Fruit fly (Drosophila melanogaster) whole organism, pupa: ENCODE results near the gene CG11726.

ENCODE experiments used
- CG10348 ChIP-seq: fragments of 200-800 bp; sonication (Bioruptor generic); IDR thresholded peaks from 2 replicates; pipeline ENCODE4 v1.3.6; 2022; ENCODE audit warnings: missing biosample characterization, missing genetic modification characterization
- CG12605 ChIP-seq: fragments of 200-800 bp; sonication (Bioruptor generic); IDR thresholded peaks from 2 replicates; pipeline ENCODE4 v1.3.6; 2022; ENCODE audit warnings: missing biosample characterization, missing genetic modification characterization
- CG13204 ChIP-seq: fragments of 200-800 bp; sonication (Bioruptor generic); optimal IDR thresholded peaks from 2 replicates; lab custom pipeline; 2018; ENCODE audit warnings: missing biosample characterization, mild to moderate bottlenecking, missing genetic modification characterization, moderate library complexity
- CG14655 ChIP-seq: fragments of 200-800 bp; sonication (Bioruptor generic); optimal IDR thresholded peaks from 3 replicates; lab custom pipeline; 2017; ENCODE audit warnings: mild to moderate bottlenecking, missing biosample characterization, missing genetic modification reagents, missing genetic modification characterization
- CG15710 ChIP-seq: fragments of 200-800 bp; sonication (Bioruptor generic); optimal IDR thresholded peaks from 2 replicates; lab custom pipeline; 2018; ENCODE audit warnings: missing biosample characterization, mild to moderate bottlenecking, missing genetic modification characterization, moderate library complexity
- CG17806 ChIP-seq: fragments of 200-800 bp; sonication (Bioruptor generic); optimal IDR thresholded peaks from 2 replicates; lab custom pipeline; 2018; ENCODE audit warnings: missing biosample characterization, mild to moderate bottlenecking, missing genetic modification characterization, moderate library complexity
- CG32121 ChIP-seq: fragments of 200-800 bp; sonication (Bioruptor generic); IDR thresholded peaks from 2 replicates; pipeline ENCODE4 v1.3.6; 2022; ENCODE audit warnings: missing biosample characterization, missing genetic modification characterization
- CG34367 ChIP-seq: fragments of 200-800 bp; sonication (Bioruptor generic); optimal IDR thresholded peaks from 2 replicates; lab custom pipeline; 2018; ENCODE audit warnings: missing biosample characterization, mild to moderate bottlenecking, missing genetic modification characterization
- CG4496 ChIP-seq: fragments of 200-800 bp; sonication (Bioruptor generic); IDR thresholded peaks from 3 replicates; pipeline ENCODE4 v1.3.6; 2022; ENCODE audit warnings: missing biosample characterization, missing genetic modification characterization
- CG8159 ChIP-seq: fragments of 200-800 bp; sonication (Bioruptor generic); optimal IDR thresholded peaks from 3 replicates; lab custom pipeline; 2018; ENCODE audit warnings: missing biosample characterization, mild to moderate bottlenecking, missing genetic modification characterization, moderate library complexity
- CG8301 ChIP-seq: fragments of 200-800 bp; sonication (Bioruptor generic); optimal IDR thresholded peaks from 2 replicates; lab custom pipeline; 2018; ENCODE audit warnings: missing biosample characterization, mild to moderate bottlenecking, missing genetic modification characterization
- CG9948 ChIP-seq: fragments of 200-800 bp; sonication (Bioruptor generic); optimal IDR thresholded peaks from 2 replicates; lab custom pipeline; 2018; ENCODE audit warnings: missing biosample characterization, mild to moderate bottlenecking, missing genetic modification characterization, moderate library complexity
- D1 ChIP-seq: fragments of 200-800 bp; sonication (Bioruptor generic); optimal IDR thresholded peaks from 2 replicates; lab custom pipeline; 2018; ENCODE audit warnings: missing biosample characterization, mild to moderate bottlenecking, missing genetic modification characterization, moderate library complexity
- EcR ChIP-seq: fragments of 200-800 bp; sonication (Bioruptor generic); optimal IDR thresholded peaks from 3 replicates; lab custom pipeline; 2019; ENCODE audit warnings: missing biosample characterization, missing genetic modification characterization, mild to moderate bottlenecking, moderate library complexity, missing genetic modification reagents
- Ets98B ChIP-seq: fragments of 200-800 bp; sonication (Bioruptor generic); IDR thresholded peaks from 2 replicates; pipeline ENCODE4 v1.3.6; 2022; ENCODE audit warnings: missing biosample characterization, missing genetic modification characterization
- Pif1A ChIP-seq: fragments of 200-800 bp; sonication (Bioruptor generic); optimal IDR thresholded peaks from 3 replicates; lab custom pipeline; 2016; ENCODE audit warnings: missing biosample characterization, missing genetic modification characterization
- Pif1B ChIP-seq: fragments of 200-800 bp; sonication (Bioruptor generic); optimal IDR thresholded peaks from 3 replicates; lab custom pipeline; 2016; ENCODE audit warnings: missing biosample characterization, missing genetic modification characterization
- Snoo ChIP-seq: fragments of 200-800 bp; sonication (Bioruptor generic); optimal IDR thresholded peaks from 3 replicates; lab custom pipeline; 2017; ENCODE audit warnings: missing biosample characterization, mild to moderate bottlenecking, missing genetic modification characterization, inconsistent platforms
- fd96Ca ChIP-seq: fragments of 200-800 bp; sonication (Bioruptor generic); IDR thresholded peaks from 3 replicates; pipeline ENCODE4 v1.3.6; 2022; ENCODE audit warnings: missing biosample characterization, missing genetic modification characterization
- gl ChIP-seq: fragments of 200-800 bp; sonication (Bioruptor generic); optimal IDR thresholded peaks from 2 replicates; lab custom pipeline; 2018; ENCODE audit warnings: missing biosample characterization, mild to moderate bottlenecking, missing genetic modification characterization
- rn ChIP-seq: fragments of 200-800 bp; sonication (Bioruptor generic); IDR thresholded peaks from 2 replicates; pipeline ENCODE4 v1.3.6; 2022; ENCODE audit warnings: missing biosample characterization, missing genetic modification characterization

The CG11726 gene

DNA sequence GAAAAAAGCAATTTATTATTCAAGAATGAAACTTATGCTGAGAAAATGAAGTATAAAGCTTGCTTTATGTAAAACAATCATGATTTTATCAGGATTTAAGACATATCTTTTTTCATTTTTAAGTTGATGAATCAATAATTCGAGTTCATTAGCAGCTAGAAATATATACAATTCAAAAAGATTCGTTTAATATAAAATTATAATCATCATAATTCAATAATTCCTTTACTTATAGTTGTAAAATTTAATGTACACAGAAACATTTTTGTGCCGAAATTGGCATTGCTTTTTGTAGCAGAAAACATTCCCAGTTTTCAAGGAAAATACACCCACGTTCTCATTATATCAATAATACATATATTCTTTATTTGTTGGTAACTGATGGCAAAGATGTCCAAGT is at the start of gene CG11726:
Gene CG11726 (plus strand): TSS at position 301 of the 400 bp plus-strand sequence.
- TF ChIP-seq Snoo (tag; lab: Kevin White, UChicago) (no peak), CG34367 (tag; lab: Kevin White, UChicago) (no peak), D1 (no peak), CG15710 (no peak), CG12605 (GFP tag; lab: Robert Waterston, UW) (no peak), CG9948 (tag; lab: Kevin White, UChicago) (no peak), CG8301 (tag; lab: Kevin White, UChicago) (no peak), CG8159 (tag; lab: Kevin White, UChicago) (no peak), gl (tag; lab: Kevin White, UChicago) (no peak), CG17806 (no peak), CG13204 (GFP tag; lab: Kevin White, UChicago) (no peak), Pif1A (GFP tag; lab: Kevin White, UChicago) (no peak), Pif1B (GFP tag; lab: Kevin White, UChicago) (no peak), Ets98B (GFP tag; lab: Robert Waterston, UW) (no peak)

DNA sequence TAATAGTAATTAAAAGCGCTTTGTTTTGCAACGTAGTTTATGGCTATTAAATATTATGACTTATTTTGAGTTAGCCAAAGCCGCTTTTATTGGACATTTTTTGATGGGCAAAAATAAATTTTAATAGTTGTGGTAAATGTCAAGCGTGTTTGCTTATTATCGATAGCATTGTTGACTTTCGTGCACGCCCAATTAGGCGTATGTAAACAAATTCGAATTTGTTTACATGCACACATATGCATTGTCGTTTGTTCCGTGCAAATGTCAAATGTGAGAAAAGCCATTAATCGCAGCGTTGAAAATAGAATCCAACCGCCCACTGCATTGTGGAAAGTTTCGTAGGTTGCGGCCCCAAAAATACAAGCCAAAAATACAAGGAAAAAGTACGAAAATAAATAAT is 49.0 kb upstream of the CG11726 start:
- TF ChIP-seq CG9948 (tag; lab: Kevin White, UChicago) = no peak
- TF ChIP-seq Pif1A (GFP tag; lab: Kevin White, UChicago) = no peak
- no peak for TF ChIP-seq CG34367 (tag; lab: Kevin White, UChicago)
- no peak for TF ChIP-seq CG4496 (GFP tag; lab: Robert Waterston, UW)
- no peak for TF ChIP-seq rn (GFP tag; lab: Robert Waterston, UW)
- TF ChIP-seq EcR (GFP tag; lab: Kevin White, UChicago) = no peak
- TF ChIP-seq CG17806 = no peak

DNA sequence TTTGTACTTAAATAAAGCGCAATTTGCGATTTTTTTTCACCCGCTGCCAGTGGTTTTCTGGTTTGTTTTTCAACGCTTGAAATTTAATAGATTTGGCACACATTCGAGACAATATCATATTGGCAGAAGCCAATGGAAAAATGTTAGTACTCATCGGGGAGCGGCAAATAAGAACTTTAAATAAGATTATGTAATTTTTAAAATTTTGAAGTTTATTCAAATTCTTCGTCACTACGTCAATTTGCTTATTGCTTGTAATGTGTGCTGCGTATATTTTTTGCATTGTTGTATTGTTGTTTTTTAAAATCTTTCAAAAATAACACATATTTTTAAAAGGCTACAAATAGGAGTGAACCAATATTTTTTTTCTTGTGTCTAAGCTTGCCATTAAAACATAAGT is 47.5 kb upstream of the CG11726 start:
- TF ChIP-seq fd96Ca (GFP tag; lab: Robert Waterston, UW) = no peak
- TF ChIP-seq rn (GFP tag; lab: Robert Waterston, UW) = no peak
- TF ChIP-seq CG4496 (GFP tag; lab: Robert Waterston, UW) = no peak
- no peak for TF ChIP-seq CG10348 (GFP tag; lab: Robert Waterston, UW)
- no peak for TF ChIP-seq CG34367 (tag; lab: Kevin White, UChicago)
- 0 out of 2 replicates have a peak, but pooled peaks have one; percentile 21 for TF ChIP-seq Ets98B (GFP tag; lab: Robert Waterston, UW)
- TF ChIP-seq CG17806 = no peak
- TF ChIP-seq D1 = no peak
- TF ChIP-seq CG9948 (tag; lab: Kevin White, UChicago) = no peak
- no peak for TF ChIP-seq CG12605 (GFP tag; lab: Robert Waterston, UW)
- no peak for TF ChIP-seq Pif1A (GFP tag; lab: Kevin White, UChicago)
- TF ChIP-seq gl (tag; lab: Kevin White, UChicago) = no peak
- TF ChIP-seq EcR (GFP tag; lab: Kevin White, UChicago) = no peak
- no peak for TF ChIP-seq Pif1B (GFP tag; lab: Kevin White, UChicago)
- no peak for TF ChIP-seq CG13204 (GFP tag; lab: Kevin White, UChicago)
- TF ChIP-seq CG8301 (tag; lab: Kevin White, UChicago) = peak; percentile 9
- no peak for TF ChIP-seq Snoo (tag; lab: Kevin White, UChicago)
- peak; percentile 9 for TF ChIP-seq CG14655 (GFP tag; lab: Kevin White, UChicago)
- no peak for TF ChIP-seq CG8159 (tag; lab: Kevin White, UChicago)
- TF ChIP-seq CG15710 = no peak
- no peak; the same call in 1 of the 2 replicates for TF ChIP-seq CG32121 (GFP tag; lab: Robert Waterston, UW)

DNA sequence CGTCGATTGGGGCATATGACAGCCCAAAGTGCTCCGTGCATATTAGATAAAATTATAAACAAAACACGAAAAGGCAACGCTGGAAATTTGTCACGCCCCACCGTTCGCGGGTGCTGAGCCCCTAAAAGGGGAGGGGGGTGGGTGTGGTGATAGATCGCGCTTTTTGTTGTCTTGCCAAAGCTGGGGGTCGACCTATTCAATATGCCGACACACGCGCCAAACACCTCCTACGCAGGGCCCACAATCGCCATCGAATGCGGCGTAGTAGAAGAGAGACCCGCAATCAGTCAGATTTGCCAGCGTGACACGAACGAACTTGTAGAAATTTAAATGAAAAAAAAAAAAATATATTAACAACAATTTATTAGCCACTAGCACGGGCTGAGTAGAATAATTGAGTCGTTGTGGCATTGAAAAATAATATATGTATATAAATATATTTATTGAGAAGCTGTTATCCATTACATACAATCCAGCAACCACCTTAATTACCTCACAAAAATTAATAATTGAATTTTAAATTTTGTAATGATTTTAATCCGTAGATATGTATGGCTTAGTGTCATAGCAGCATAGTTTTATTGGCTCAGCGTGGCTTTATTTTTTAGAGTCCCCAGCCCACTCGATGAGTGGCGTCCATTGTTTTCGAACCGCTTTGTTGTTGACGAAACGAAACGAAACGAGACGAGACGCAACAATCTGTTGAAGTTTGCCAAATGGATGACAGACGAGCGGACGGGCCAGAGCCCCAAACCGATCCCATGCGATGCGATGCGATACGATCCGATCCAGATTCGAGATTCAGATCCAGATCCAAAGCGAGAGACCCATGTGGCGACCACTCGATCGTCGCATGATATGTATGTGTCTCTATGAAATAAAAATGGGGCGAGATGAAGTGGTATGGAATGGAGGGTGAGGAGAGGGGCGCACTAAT is 45.3 kb upstream of the CG11726 start:
- peak; percentile 98 for TF ChIP-seq CG17806
- peak; percentile 77 for TF ChIP-seq rn (GFP tag; lab: Robert Waterston, UW)
- TF ChIP-seq CG4496 (GFP tag; lab: Robert Waterston, UW) = peak; percentile 88
- peak; percentile 92 for TF ChIP-seq Ets98B (GFP tag; lab: Robert Waterston, UW)
- peak; percentile 41 for TF ChIP-seq EcR (GFP tag; lab: Kevin White, UChicago)
- peak; percentile 89 for TF ChIP-seq Snoo (tag; lab: Kevin White, UChicago)
- TF ChIP-seq gl (tag; lab: Kevin White, UChicago) = peak; percentile 54
- TF ChIP-seq CG14655 (GFP tag; lab: Kevin White, UChicago) = peak; percentile 89
- peak; percentile 94 for TF ChIP-seq CG9948 (tag; lab: Kevin White, UChicago)
- peak; percentile 92 for TF ChIP-seq CG34367 (tag; lab: Kevin White, UChicago)
- TF ChIP-seq CG8301 (tag; lab: Kevin White, UChicago) = peak; percentile 88
- peak; percentile 77 for TF ChIP-seq CG10348 (GFP tag; lab: Robert Waterston, UW)
- TF ChIP-seq CG13204 (GFP tag; lab: Kevin White, UChicago) = peak; percentile 73
- peak; percentile 91 for TF ChIP-seq CG32121 (GFP tag; lab: Robert Waterston, UW)
- TF ChIP-seq CG15710 = peak; percentile 95
- peak; percentile 94 for TF ChIP-seq D1
- TF ChIP-seq Pif1A (GFP tag; lab: Kevin White, UChicago) = peak; percentile 57
- TF ChIP-seq CG12605 (GFP tag; lab: Robert Waterston, UW) = peak; percentile 88
- peak; percentile 92 for TF ChIP-seq CG8159 (tag; lab: Kevin White, UChicago)
- peak; percentile 68 for TF ChIP-seq Pif1B (GFP tag; lab: Kevin White, UChicago)
- peak; percentile 85 for TF ChIP-seq fd96Ca (GFP tag; lab: Robert Waterston, UW)

DNA sequence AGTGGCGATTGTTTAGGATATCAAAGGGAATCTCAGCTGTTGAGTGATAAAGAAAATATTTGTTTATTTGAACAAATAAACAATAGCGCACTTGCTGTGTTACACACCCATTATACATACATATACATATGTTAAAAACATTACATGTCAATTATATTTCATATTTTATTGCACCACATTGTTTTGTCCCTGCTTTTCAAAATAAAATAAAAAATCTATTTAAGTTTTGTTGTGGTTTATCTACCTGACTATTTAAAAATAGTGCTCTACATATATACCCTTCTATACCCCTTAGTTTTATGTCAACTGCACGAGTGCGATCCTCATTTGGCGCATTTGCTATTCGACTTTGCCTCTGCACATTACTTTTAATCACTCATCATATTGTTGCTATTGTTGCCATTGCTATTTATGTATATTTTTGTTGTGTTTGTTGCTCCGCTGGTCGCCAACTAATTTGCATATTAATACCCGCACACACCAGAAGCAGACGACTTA is 44.5 kb upstream of the CG11726 start:
- TF ChIP-seq CG15710 (peak; percentile 77), CG8301 (tag; lab: Kevin White, UChicago) (peak; percentile 98), gl (tag; lab: Kevin White, UChicago) (peak; percentile 54), Ets98B (GFP tag; lab: Robert Waterston, UW) (peak; percentile 85), CG10348 (GFP tag; lab: Robert Waterston, UW) (peak; percentile 90), CG4496 (GFP tag; lab: Robert Waterston, UW) (peak; percentile 91), CG32121 (GFP tag; lab: Robert Waterston, UW) (peak; percentile 92), CG34367 (tag; lab: Kevin White, UChicago) (peak; percentile 81), CG9948 (tag; lab: Kevin White, UChicago) (peak; percentile 96), EcR (GFP tag; lab: Kevin White, UChicago) (no peak), CG12605 (GFP tag; lab: Robert Waterston, UW) (peak; percentile 85), fd96Ca (GFP tag; lab: Robert Waterston, UW) (peak; percentile 37; the same call in 1 of the 3 replicates), CG17806 (peak; percentile 90), rn (GFP tag; lab: Robert Waterston, UW) (peak; percentile 83), CG14655 (GFP tag; lab: Kevin White, UChicago) (peak; percentile 97), CG8159 (tag; lab: Kevin White, UChicago) (peak; percentile 85), Snoo (tag; lab: Kevin White, UChicago) (no peak), Pif1B (GFP tag; lab: Kevin White, UChicago) (peak; percentile 90), D1 (peak; percentile 82), CG13204 (GFP tag; lab: Kevin White, UChicago) (no peak), Pif1A (GFP tag; lab: Kevin White, UChicago) (peak; percentile 94)
